Worm (Caenorhabditis elegans): Measurements from ENCODE around the gene tag-123.
A peak's percentile ranks its signal among the peaks of the same experiment; 100 is the strongest.

tag-123 gene

DNA sequence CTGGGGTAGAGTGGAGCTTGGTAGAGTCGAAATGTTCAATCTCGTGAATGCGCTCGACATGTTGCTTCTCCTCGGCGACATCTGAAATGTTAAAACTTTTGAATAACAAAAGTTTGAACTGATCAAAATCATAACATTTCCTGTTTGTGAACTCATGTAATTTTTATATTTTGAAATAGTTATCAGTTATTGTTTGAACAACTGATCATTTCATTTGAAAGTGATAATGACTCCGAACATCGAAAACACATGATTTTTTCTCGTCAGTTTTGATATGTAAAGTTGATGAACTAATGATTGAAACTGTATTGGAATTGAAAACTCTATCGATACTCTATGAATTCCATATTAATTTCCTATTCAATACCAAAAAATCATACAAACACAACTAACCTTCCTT lies 1.3 kb upstream of the tag-123 start:
- no peak for TF ChIP-seq nhr-2 (tag; optimal IDR thresholded peaks at IDR 0.05)

DNA sequence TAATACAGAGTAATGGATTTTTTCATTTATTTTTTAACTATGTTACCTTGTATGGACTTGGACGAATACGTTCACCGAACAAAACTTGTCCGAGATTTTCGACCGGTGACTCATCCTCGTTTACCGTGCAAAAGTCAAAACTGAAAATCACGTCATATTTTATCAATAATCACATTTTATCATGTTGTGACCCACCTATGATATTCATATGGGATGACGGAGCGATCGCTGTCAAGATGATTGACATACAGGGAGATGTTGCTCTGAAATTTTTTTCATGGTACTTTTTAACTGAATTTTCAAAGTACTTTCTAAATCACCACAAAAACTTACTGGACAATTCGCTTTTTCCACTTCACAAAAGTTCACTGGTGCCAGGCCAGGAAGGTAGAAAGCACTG lies 261 bp downstream of the tag-123 start:
- TF ChIP-seq blmp-1 (tag; optimal IDR thresholded peaks at IDR 0.05), result no peak
- TF ChIP-seq M03D4.4 (tag; optimal IDR thresholded peaks at IDR 0.05), result no peak
- TF ChIP-seq lsy-2 (tag; optimal IDR thresholded peaks at IDR 0.05), result no peak
- no peak for TF ChIP-seq ceh-39 (tag; optimal IDR thresholded peaks at IDR 0.05)
- no peak for TF ChIP-seq ceh-83 (GFP tag; optimal IDR thresholded peaks at IDR 0.05)
- no peak for TF ChIP-seq nhr-237 (tag; optimal IDR thresholded peaks at IDR 0.05)
- TF ChIP-seq elt-1 (tag; optimal IDR thresholded peaks at IDR 0.05; ENCODE audit: borderline replicate concordance, insufficient read depth), result no peak
- no peak for TF ChIP-seq hlh-1 (tag; optimal IDR thresholded peaks at IDR 0.05)
- no peak for TF ChIP-seq lin-13 (tag; optimal IDR thresholded peaks at IDR 0.05)
- no peak for TF ChIP-seq drap-1 (GFP tag; optimal IDR thresholded peaks at IDR 0.05)
- TF ChIP-seq ham-2 (GFP tag; optimal IDR thresholded peaks at IDR 0.05), result no peak
- no peak for TF ChIP-seq sem-2 (GFP tag; optimal IDR thresholded peaks at IDR 0.05)
- TF ChIP-seq unc-120 (tag; optimal IDR thresholded peaks at IDR 0.05; ENCODE audit: poor library complexity, severe bottlenecking), result no peak
- no peak for TF ChIP-seq nhr-2 (tag; optimal IDR thresholded peaks at IDR 0.05)
- no peak for TF ChIP-seq mab-5 (tag; optimal IDR thresholded peaks at IDR 0.05)
- no peak for TF ChIP-seq nhr-28 (tag; optimal IDR thresholded peaks at IDR 0.05)
- no peak for TF ChIP-seq ceh-43 (GFP tag; optimal IDR thresholded peaks at IDR 0.05)
- TF ChIP-seq lin-32 (GFP tag; optimal IDR thresholded peaks at IDR 0.05), result no peak

DNA sequence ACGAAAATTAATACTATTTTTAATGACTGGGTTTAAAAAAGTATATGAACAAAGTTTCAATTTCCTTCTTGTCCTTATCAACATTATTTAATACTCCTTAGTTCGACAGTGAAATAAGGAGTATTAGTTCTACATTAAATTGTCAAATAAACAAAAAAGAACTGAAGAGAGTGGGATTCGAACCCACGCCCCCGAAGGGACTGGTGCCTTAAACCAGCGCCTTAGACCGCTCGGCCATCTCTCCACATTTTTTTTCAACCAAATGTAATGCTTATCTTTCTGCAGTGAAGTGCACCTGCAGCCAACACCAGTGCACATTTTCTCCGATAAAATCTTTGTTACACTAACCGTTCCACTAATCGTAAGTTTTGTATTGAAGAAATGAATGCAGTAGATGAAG lies 2.6 kb downstream of the tag-123 start:
- TF ChIP-seq mls-2 (tag; optimal IDR thresholded peaks at IDR 0.05) (no peak), M03D4.4 (tag; optimal IDR thresholded peaks at IDR 0.05) (no peak), nhr-2 (tag; optimal IDR thresholded peaks at IDR 0.05) (no peak), lin-32 (GFP tag; optimal IDR thresholded peaks at IDR 0.05) (no peak), mep-1 (tag; optimal IDR thresholded peaks at IDR 0.05) (no peak), ham-2 (GFP tag; optimal IDR thresholded peaks at IDR 0.05) (no peak), hlh-1 (tag; optimal IDR thresholded peaks at IDR 0.05) (no peak), nhr-28 (tag; optimal IDR thresholded peaks at IDR 0.05) (no peak), cnd-1 (tag; optimal IDR thresholded peaks at IDR 0.05) (no peak)

DNA sequence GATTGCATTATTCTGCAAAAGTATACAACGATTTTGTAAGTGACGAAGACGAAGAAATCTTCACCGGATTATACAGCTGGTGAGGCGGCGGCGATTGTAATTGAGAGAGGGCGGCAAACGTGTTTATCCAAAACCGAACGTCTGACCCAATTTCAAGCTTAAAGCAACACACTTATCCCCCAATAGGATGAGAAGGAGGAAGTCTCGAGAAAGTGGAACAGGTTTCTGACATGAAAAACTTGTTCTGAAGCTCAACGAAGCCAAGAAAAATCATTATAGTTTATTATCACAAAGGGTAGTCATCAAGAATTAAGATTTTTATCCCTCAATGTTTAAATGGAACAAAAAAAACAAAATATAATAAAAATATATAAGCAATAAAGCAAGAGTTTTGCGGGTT lies 3.5 kb downstream of the tag-123 start, which contains the start of gene spp-13:
Gene spp-13 (minus strand): TSS at position 143 of the 400 bp plus-strand sequence.
- TF ChIP-seq ham-2 (GFP tag; optimal IDR thresholded peaks at IDR 0.05), result peak; percentile 3
- no peak for TF ChIP-seq lin-32 (GFP tag; optimal IDR thresholded peaks at IDR 0.05)
- no peak for TF ChIP-seq ceh-43 (GFP tag; optimal IDR thresholded peaks at IDR 0.05)
- peak; percentile 33 for TF ChIP-seq ces-1 (GFP tag; optimal IDR thresholded peaks at IDR 0.05)

DNA sequence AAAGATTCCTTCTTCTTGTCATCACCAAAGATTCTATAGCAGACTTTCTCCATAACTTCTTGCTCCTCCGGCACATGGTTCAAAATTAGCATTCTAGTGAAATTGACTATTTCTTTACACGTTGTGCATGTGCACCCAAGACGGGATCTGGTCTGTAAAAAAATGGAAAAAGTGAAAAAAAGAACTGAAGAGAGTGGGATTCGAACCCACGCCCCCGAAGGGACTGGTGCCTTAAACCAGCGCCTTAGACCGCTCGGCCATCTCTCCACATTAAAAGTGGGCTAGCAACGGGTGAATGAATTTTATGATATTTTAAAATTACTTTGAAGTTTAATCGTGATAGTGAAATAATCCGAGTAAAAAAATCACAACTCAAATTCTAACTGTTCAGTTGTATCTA lies 4.1 kb downstream of the tag-123 start:
- TF ChIP-seq mab-5 (tag; optimal IDR thresholded peaks at IDR 0.05), result no peak
- TF ChIP-seq ces-1 (GFP tag; optimal IDR thresholded peaks at IDR 0.05), result no peak
- TF ChIP-seq M03D4.4 (tag; optimal IDR thresholded peaks at IDR 0.05), result no peak
- TF ChIP-seq nhr-76 (tag; optimal IDR thresholded peaks at IDR 0.05), result no peak

DNA sequence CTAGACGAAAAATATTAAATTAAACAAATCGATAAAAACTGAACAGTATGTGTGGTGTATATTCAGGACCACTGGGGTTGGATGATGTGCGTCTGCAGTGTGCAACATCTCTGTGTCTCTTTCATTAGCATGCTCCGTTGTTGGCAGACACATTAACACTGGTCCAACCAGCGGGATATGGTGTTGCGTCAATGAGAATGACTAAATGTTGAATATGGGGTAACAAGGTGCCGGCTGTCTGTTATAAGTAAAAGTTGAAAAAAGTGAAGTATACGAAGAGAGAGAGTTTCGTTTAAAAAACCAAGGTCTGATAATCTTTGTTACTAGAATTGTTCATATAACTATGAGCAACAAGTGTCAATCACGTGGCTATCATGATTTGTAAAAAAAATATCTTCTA lies 5.0 kb downstream of the tag-123 start, which contains the start of gene ced-8:
Gene ced-8 (minus strand): TSS at position 101 of the 400 bp plus-strand sequence.
- TF ChIP-seq ham-2 (GFP tag; optimal IDR thresholded peaks at IDR 0.05), result no peak
- no peak for TF ChIP-seq mep-1 (tag; optimal IDR thresholded peaks at IDR 0.05)
- TF ChIP-seq mab-5 (tag; optimal IDR thresholded peaks at IDR 0.05), result no peak
- no peak for TF ChIP-seq pha-4 (tag; optimal IDR thresholded peaks at IDR 0.05)
- TF ChIP-seq nhr-2 (tag; optimal IDR thresholded peaks at IDR 0.05), result peak; percentile 63
- no peak for TF ChIP-seq hlh-1 (tag; optimal IDR thresholded peaks at IDR 0.05)
- TF ChIP-seq flh-1 (GFP tag; optimal IDR thresholded peaks at IDR 0.05), result no peak
- no peak for TF ChIP-seq drap-1 (GFP tag; optimal IDR thresholded peaks at IDR 0.05)
- TF ChIP-seq unc-39 (tag; optimal IDR thresholded peaks at IDR 0.05), result no peak
- TF ChIP-seq elt-1 (tag; optimal IDR thresholded peaks at IDR 0.05; ENCODE audit: borderline replicate concordance, insufficient read depth), result no peak
- TF ChIP-seq lin-13 (tag; optimal IDR thresholded peaks at IDR 0.05), result no peak
- TF ChIP-seq blmp-1 (tag; optimal IDR thresholded peaks at IDR 0.05), result no peak
- no peak for TF ChIP-seq nhr-237 (tag; optimal IDR thresholded peaks at IDR 0.05)
- TF ChIP-seq ceh-83 (GFP tag; optimal IDR thresholded peaks at IDR 0.05), result no peak
- TF ChIP-seq zip-8 (tag; optimal IDR thresholded peaks at IDR 0.05), result peak; percentile 25
- no peak for TF ChIP-seq mls-2 (tag; optimal IDR thresholded peaks at IDR 0.05)
- TF ChIP-seq ceh-39 (tag; optimal IDR thresholded peaks at IDR 0.05), result peak; percentile 40
- no peak for TF ChIP-seq ceh-43 (GFP tag; optimal IDR thresholded peaks at IDR 0.05)
- TF ChIP-seq nhr-28 (tag; optimal IDR thresholded peaks at IDR 0.05), result no peak
- TF ChIP-seq nhr-12 (tag; optimal IDR thresholded peaks at IDR 0.05), result no peak
